Worm (Caenorhabditis elegans): ENCODE results near the gene Y69A2AR.16.

DNA sequence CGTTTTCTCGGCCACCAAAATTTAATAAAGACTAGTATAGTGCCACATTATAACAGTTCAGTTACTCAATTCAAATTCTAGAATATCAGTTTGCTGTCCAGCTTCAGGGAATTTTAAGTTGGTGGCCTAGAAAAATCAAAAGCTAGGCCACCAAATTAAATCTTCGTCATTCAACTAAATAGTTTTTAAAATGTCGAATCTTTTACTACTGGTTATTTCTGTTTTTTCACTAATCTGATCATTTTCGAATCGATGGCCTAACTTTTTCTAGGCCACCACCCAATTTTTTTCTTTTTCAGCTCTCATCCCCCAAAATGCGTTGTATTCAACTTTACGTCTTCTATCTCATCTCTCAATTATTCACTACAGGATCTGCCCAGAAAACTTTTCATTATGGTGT is 21.2 kb upstream of the Y69A2AR.16 start, which contains the start of gene grd-16:
- no peak for TF ChIP-seq ztf-11 (tag; optimal IDR thresholded peaks at IDR 0.05)
- TF ChIP-seq lsy-2 (tag; optimal IDR thresholded peaks at IDR 0.05) = no peak
- TF ChIP-seq zag-1 (tag; optimal IDR thresholded peaks at IDR 0.05) = no peak
- no peak for TF ChIP-seq pag-3 (tag; optimal IDR thresholded peaks at IDR 0.05; ENCODE audit: borderline replicate concordance, insufficient read depth)
- TF ChIP-seq elt-3 (tag; optimal IDR thresholded peaks at IDR 0.05) = no peak
- no peak for TF ChIP-seq ces-1 (GFP tag; optimal IDR thresholded peaks at IDR 0.05)
- TF ChIP-seq lir-3 (tag; optimal IDR thresholded peaks at IDR 0.05; ENCODE audit: poor library complexity) = no peak

Measured in whole organism, L1 larva.